Worm (Caenorhabditis elegans) whole organism, early embryonic: ENCODE results near the gene C17B7.8.

Source experiments
- B0310.2 ChIP-seq: sonication (generic microtip); optimal IDR thresholded peaks from 2 replicates; lab custom pipeline; 2016; ENCODE audit warnings: mild to moderate bottlenecking, missing genetic modification characterization, missing compliant biosample characterization
- F13C5.2 ChIP-seq: sonication (generic microtip); optimal IDR thresholded peaks from 2 replicates; lab custom pipeline; 2017; ENCODE audit warnings: mild to moderate bottlenecking, missing genetic modification characterization, inconsistent platforms, missing compliant biosample characterization
- aly-1 ChIP-seq: sonication (generic microtip); optimal IDR thresholded peaks from 2 replicates; lab custom pipeline; 2016; ENCODE audit warnings: missing genetic modification characterization, missing compliant biosample characterization
- ama-1 ChIP-seq: fragments of 150-350 bp; optimal IDR thresholded peaks from 2 replicates; lab custom pipeline; 2014
- ceh-13 ChIP-seq: fragments of 200-800 bp; sonication (Bioruptor generic); optimal IDR thresholded peaks from 2 replicates; lab custom pipeline; 2018; ENCODE audit warnings: mild to moderate bottlenecking, missing genetic modification characterization, missing compliant biosample characterization
- ceh-36 ChIP-seq: sonication (generic microtip); optimal IDR thresholded peaks from 2 replicates; lab custom pipeline; 2016; ENCODE audit warnings: missing genetic modification characterization, inconsistent platforms, missing compliant biosample characterization
- ets-7 ChIP-seq: sonication (generic microtip); optimal IDR thresholded peaks from 2 replicates; lab custom pipeline; 2016; ENCODE audit warnings: missing genotype, missing genetic modification characterization, missing compliant biosample characterization
- flt-1 ChIP-seq: fragments of 200-800 bp; sonication (Bioruptor generic); IDR thresholded peaks from 2 replicates; pipeline ENCODE4 v1.3.6; 2022; ENCODE audit warnings: missing genetic modification characterization, missing compliant biosample characterization
- hmbx-1 ChIP-seq: sonication (generic microtip); optimal IDR thresholded peaks from 2 replicates; lab custom pipeline; 2016; ENCODE audit warnings: mild to moderate bottlenecking, missing genetic modification characterization, missing compliant biosample characterization
- hmg-4 ChIP-seq: fragments of 200-800 bp; sonication (Bioruptor generic); optimal IDR thresholded peaks from 2 replicates; lab custom pipeline; 2018; ENCODE audit warnings: mild to moderate bottlenecking, missing genetic modification characterization, missing compliant biosample characterization
- hnd-1 ChIP-seq: sonication (generic microtip); optimal IDR thresholded peaks from 2 replicates; lab custom pipeline; 2016; ENCODE audit warnings: missing genetic modification characterization, missing compliant biosample characterization
- pes-1 ChIP-seq: fragments of 200-800 bp; sonication (Bioruptor generic); IDR thresholded peaks from 2 replicates; pipeline ENCODE4 v1.3.6; 2022; ENCODE audit warnings: missing genetic modification reagents, missing genetic modification characterization, missing compliant biosample characterization
- scrt-1 ChIP-seq: fragments of 200-800 bp; sonication (Bioruptor generic); IDR thresholded peaks from 2 replicates; pipeline ENCODE4 v1.3.6; 2022; ENCODE audit warnings: missing genetic modification characterization, missing compliant biosample characterization
- sea-1 ChIP-seq: fragments of 200-800 bp; sonication (Bioruptor generic); conservative IDR thresholded peaks from 2 replicates; pipeline ENCODE4 v1.3.6; 2022; ENCODE audit warnings: missing genetic modification characterization, missing compliant biosample characterization
- tbx-11 ChIP-seq: fragments of 200-800 bp; sonication (Bioruptor generic); IDR thresholded peaks from 2 replicates; pipeline ENCODE4 v1.3.6; 2022; ENCODE audit warnings: missing genetic modification characterization, missing compliant biosample characterization
- tbx-37 ChIP-seq: fragments of 200-800 bp; sonication (Bioruptor generic); conservative IDR thresholded peaks from 2 replicates; pipeline ENCODE4 v1.3.6; 2022; ENCODE audit warnings: missing genetic modification reagents, missing genetic modification characterization, missing compliant biosample characterization
- tra-4 ChIP-seq: sonication (generic microtip); optimal IDR thresholded peaks from 2 replicates; lab custom pipeline; 2017; ENCODE audit warnings: missing genetic modification characterization, missing compliant biosample characterization

Gene C17B7.8

DNA sequence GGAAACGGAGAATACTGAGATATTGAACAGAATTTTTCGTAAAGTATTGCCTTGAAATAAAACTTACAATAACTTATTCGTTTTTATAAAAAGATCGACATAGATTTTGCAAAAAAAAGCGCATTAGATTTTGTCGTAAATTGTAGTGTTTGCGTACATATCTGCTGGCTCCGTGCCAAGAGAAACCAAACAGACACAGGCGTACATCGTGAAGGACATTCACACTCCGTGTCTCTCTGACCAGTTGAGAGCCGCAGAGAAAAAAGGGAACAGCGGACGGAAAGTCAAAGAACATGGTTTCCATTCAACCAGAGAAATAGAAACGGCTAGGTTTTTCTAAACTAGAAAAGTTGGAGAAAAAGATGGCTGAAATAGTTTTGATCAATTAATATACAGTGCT is 8.8 kb downstream of the C17B7.8 start, which contains the start of gene arrd-19:
Gene arrd-19, minus strand, starts transcription at position 209 of the 400 bp plus-strand sequence.
- no peak for TF ChIP-seq hmbx-1 (tag; lab: Kevin White, UChicago)
- no peak for TF ChIP-seq hnd-1 (tag; lab: Kevin White, UChicago)

DNA sequence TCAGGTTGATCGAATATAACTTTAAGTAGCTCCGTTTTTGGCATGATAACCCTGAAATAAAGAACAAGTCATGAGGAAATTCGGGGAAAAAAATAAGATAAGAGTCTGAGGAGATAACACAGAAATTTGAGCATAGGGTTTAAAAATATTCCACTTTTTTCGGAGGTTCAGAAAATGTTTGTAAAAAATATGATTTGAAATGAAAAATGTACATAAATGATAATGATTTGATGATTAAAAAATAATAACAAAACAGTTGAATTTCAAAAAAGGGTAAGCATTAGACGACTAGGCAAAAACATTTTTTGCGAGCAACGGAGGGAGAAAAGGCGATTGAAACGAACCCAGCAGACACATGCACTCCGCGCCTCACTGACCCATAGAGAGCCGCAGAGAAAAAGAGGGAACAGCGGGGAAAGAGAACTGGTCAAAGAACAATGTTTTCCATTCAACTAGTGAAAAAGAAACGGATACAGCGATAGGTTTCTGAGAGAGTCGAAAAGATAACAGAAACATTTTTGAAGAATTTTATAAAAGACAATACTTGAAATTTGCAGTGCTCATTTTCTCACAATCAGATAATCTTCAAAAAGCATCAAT is 11.9 kb downstream of the C17B7.8 start, which contains the start of gene arrd-18:
Gene arrd-18, minus strand, starts transcription at position 51 of the 600 bp plus-strand sequence.
- TF ChIP-seq flt-1 (GFP tag; lab: Robert Waterston, UW): no peak
- TF ChIP-seq ets-7 (tag; lab: Kevin White, UChicago): no peak
- TF ChIP-seq tra-4: no peak
- TF ChIP-seq hmg-4 (GFP tag; lab: Kevin White, UChicago): no peak
- no peak for TF ChIP-seq sea-1 (GFP tag; lab: Robert Waterston, UW)
- no peak for TF ChIP-seq tbx-37 (GFP tag; lab: Robert Waterston, UW)
- no peak for TF ChIP-seq ceh-36 (tag; lab: Kevin White, UChicago)
- no peak for TF ChIP-seq B0310.2
- TF ChIP-seq F13C5.2 (tag; lab: Kevin White, UChicago): no peak
- no peak for TF ChIP-seq pes-1 (GFP tag; lab: Robert Waterston, UW)
- no peak for TF ChIP-seq ceh-13 (GFP tag; lab: Kevin White, UChicago)
- no peak for TF ChIP-seq hnd-1 (tag; lab: Kevin White, UChicago)

DNA sequence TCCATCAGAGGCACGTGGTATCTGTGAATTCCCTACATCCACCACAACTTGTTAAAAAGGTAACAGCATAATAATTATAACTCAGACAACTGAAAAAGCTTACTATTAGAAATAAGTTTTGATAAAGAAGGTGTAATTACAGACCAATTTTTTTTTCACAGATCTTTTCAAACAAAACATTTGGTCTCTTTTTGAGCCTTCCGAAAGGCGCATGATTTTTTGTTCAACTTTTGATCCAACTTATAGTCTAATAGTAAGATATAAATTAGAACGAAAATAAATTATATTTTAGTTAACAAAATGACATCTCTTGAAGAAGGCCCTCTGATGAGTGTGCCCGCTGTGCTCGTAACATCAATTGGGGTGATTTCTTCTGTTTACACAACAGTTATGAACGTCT is 15.9 kb downstream of the C17B7.8 start, which contains the start of gene srbc-3:
Gene srbc-3, plus strand, starts transcription at position 301 of the 400 bp plus-strand sequence.
- TF ChIP-seq B0310.2 (no peak), aly-1 (tag; lab: Kevin White, UChicago) (no peak), hmg-4 (GFP tag; lab: Kevin White, UChicago) (no peak), hnd-1 (tag; lab: Kevin White, UChicago) (no peak), scrt-1 (GFP tag; lab: Robert Waterston, UW) (no peak), sea-1 (GFP tag; lab: Robert Waterston, UW) (no peak), F13C5.2 (tag; lab: Kevin White, UChicago) (no peak), tbx-37 (GFP tag; lab: Robert Waterston, UW) (no peak), flt-1 (GFP tag; lab: Robert Waterston, UW) (no peak), ama-1 (no peak), tra-4 (no peak), hmbx-1 (tag; lab: Kevin White, UChicago) (no peak), tbx-11 (GFP tag; lab: Robert Waterston, UW) (no peak), ceh-36 (tag; lab: Kevin White, UChicago) (no peak)

DNA sequence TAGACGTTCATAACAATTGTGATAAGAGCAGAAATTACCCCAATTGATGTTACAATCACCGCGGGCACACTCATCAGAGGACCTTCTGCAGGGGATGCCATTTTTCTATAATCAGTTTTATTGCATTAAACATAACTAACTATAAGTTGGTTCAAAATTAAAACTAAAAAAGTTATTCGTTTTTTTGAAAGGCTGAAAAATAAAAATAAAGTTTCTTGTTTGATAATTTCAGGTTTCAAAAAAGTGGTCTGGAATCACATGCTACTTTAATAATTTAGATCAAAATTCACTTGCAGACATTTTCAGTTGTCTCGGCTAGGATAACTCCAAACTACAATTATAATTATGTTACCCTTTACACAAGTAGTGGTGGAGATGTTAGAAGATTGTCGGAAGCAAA is 22.2 kb downstream of the C17B7.8 start, which contains the start of gene srbc-1:
Gene srbc-1, minus strand, starts transcription at position 101 of the 400 bp plus-strand sequence.
- TF ChIP-seq tbx-11 (GFP tag; lab: Robert Waterston, UW) (no peak), scrt-1 (GFP tag; lab: Robert Waterston, UW) (no peak), hmbx-1 (tag; lab: Kevin White, UChicago) (no peak)

DNA sequence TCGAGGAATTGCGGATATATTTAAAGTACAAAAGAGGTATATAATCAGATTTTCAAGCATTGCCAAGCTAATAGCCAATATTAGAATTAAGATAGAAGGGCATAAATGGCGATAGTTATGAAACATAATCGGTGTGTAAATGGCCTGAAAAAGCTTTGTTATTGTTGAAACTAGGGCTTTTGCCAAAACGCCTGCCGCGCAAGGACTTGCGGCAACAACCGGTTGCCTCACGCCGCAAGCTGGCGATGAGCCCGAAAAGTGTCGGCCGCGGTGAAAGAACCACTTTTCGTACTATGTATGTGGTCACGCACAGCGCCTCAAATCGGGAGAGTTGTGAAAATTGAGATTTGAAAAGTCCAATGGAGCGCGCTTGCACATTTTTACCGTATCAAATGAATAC is 24.6 kb downstream of the C17B7.8 start:
- TF ChIP-seq scrt-1 (GFP tag; lab: Robert Waterston, UW) (no peak), B0310.2 (no peak), ets-7 (tag; lab: Kevin White, UChicago) (no peak), tbx-11 (GFP tag; lab: Robert Waterston, UW) (no peak), ceh-13 (GFP tag; lab: Kevin White, UChicago) (no peak), aly-1 (tag; lab: Kevin White, UChicago) (no peak), ceh-36 (tag; lab: Kevin White, UChicago) (no peak), tbx-37 (GFP tag; lab: Robert Waterston, UW) (no peak), F13C5.2 (tag; lab: Kevin White, UChicago) (no peak), pes-1 (GFP tag; lab: Robert Waterston, UW) (no peak), hnd-1 (tag; lab: Kevin White, UChicago) (no peak), hmbx-1 (tag; lab: Kevin White, UChicago) (no peak)

DNA sequence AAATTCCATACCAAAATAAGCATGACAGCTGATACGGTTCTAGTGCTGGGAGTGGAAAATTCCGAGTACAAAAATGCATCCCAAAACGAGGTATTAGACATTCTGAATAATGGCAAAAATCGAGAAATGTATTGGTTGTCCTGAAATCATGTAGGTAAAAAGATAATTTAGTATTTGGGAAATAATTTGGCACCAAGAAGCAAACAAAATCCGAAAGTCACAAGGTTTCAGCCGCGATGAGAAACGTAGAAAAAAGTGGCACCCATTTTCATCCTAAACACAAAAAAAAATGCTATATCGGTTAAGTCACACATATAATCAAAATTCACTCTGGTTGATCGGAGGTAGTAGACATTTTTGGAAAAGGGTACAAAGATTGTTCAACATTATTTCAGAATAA is 26.3 kb downstream of the C17B7.8 start, which contains the start of gene srx-122:
Gene srx-122, minus strand, starts transcription at position 101 of the 400 bp plus-strand sequence.
- no peak for TF ChIP-seq ama-1
- TF ChIP-seq F13C5.2 (tag; lab: Kevin White, UChicago): no peak
- no peak for TF ChIP-seq tbx-37 (GFP tag; lab: Robert Waterston, UW)
- no peak for TF ChIP-seq pes-1 (GFP tag; lab: Robert Waterston, UW)
- no peak for TF ChIP-seq hmg-4 (GFP tag; lab: Kevin White, UChicago)
- TF ChIP-seq hmbx-1 (tag; lab: Kevin White, UChicago): no peak
- TF ChIP-seq aly-1 (tag; lab: Kevin White, UChicago): no peak

DNA sequence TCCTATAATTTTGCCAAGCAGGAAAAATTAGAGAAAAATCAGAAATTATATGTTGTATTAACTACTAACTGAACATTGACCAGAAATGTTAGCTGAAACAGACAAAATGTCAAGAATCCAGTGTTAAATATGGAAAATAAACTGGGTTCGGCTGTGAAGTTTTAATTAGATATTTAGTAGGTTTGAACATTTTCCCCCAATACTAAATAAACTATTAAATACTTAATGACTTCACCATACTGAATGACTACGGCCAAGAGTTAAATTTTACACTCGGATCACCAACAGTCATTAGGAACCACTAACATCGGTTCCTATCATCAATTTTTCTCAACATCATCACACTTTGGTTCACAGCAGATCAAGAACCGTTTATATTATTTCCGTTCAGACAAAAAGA is 28.7 kb downstream of the C17B7.8 start:
- TF ChIP-seq flt-1 (GFP tag; lab: Robert Waterston, UW) (no peak), pes-1 (GFP tag; lab: Robert Waterston, UW) (no peak), ets-7 (tag; lab: Kevin White, UChicago) (no peak), ama-1 (no peak)

DNA sequence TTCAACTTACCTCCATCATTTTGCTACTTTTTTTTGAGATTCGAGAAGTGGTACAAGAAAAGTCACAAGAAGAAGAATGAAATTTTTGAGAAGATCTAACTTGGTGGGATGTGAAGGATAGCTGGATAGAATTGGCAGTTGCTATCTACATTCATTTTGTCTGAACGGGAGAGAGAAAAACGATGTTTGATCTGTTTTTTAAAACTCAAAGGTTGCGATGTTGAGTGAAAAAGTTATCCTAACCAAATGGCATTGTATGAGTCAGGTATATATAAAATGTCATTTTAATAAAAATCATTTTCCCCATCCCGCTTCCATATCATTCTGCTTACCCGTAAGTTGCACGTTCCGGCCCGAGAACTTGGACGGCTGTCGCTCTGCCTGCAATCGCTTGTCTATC is 34.8 kb downstream of the C17B7.8 start, which contains the start of gene F35F10.6:
Gene F35F10.6, minus strand, starts transcription at position 101 of the 400 bp plus-strand sequence.
- no peak for TF ChIP-seq ama-1
- no peak for TF ChIP-seq hmg-4 (GFP tag; lab: Kevin White, UChicago)
- TF ChIP-seq F13C5.2 (tag; lab: Kevin White, UChicago): no peak
- TF ChIP-seq flt-1 (GFP tag; lab: Robert Waterston, UW): no peak
